Worm (Caenorhabditis elegans): ENCODE results near the gene fat-7.

ce11 chrV:7133963-7134362 lies 19.0 kb downstream of the fat-7 start, which contains the start of gene F10D2.16:
- no peak for TF ChIP-seq B0310.2 (tag; optimal IDR thresholded peaks at IDR 0.05)
- TF ChIP-seq pes-1 (GFP tag; IDR thresholded peaks at IDR 0.05), result no peak
- no peak for TF ChIP-seq ama-1 (optimal IDR thresholded peaks at IDR 0.05)
- TF ChIP-seq scrt-1 (GFP tag; IDR thresholded peaks at IDR 0.05), result no peak
- no peak for TF ChIP-seq sea-1 (GFP tag; conservative IDR thresholded peaks at IDR 0.05)
- no peak for TF ChIP-seq tra-4 (tag; optimal IDR thresholded peaks at IDR 0.05)
- TF ChIP-seq tbx-37 (GFP tag; conservative IDR thresholded peaks at IDR 0.05), result no peak
- no peak for TF ChIP-seq ceh-36 (tag; optimal IDR thresholded peaks at IDR 0.05)
- TF ChIP-seq flt-1 (GFP tag; IDR thresholded peaks at IDR 0.05), result no peak

Data from whole organism, early embryonic.